Worm (Caenorhabditis elegans) whole organism, L3 larva: Measurements from ENCODE around the gene H04M03.3.

Experiments
- R02D3.7 ChIP-seq: fragments of 150-350 bp; optimal IDR thresholded peaks from 2 replicates; lab custom pipeline; 2014; ENCODE audit warnings: missing biosample characterization, missing genetic modification characterization
- ZK546.5 ChIP-seq: sonication (generic microtip); optimal IDR thresholded peaks from 2 replicates; lab custom pipeline; 2017; ENCODE audit warnings: missing biosample characterization, missing genetic modification characterization
- aly-2 ChIP-seq: fragments of 150-350 bp; optimal IDR thresholded peaks from 2 replicates; lab custom pipeline; 2014; ENCODE audit warnings: missing biosample characterization, missing genetic modification characterization
- ama-1 ChIP-seq: fragments of 150-350 bp; optimal IDR thresholded peaks from 2 replicates; lab custom pipeline; 2018
- ceh-16 ChIP-seq: sonication (generic microtip); optimal IDR thresholded peaks from 2 replicates; lab custom pipeline; 2017; ENCODE audit warnings: missing biosample characterization, missing genetic modification characterization
- ceh-28 ChIP-seq: fragments of 150-350 bp; optimal IDR thresholded peaks from 2 replicates; lab custom pipeline; 2014; ENCODE audit warnings: missing biosample characterization, missing genetic modification reagents, missing genetic modification characterization
- ceh-82 ChIP-seq: fragments of 150-350 bp; optimal IDR thresholded peaks from 2 replicates; lab custom pipeline; 2014; ENCODE audit warnings: missing biosample characterization, missing genetic modification characterization
- ceh-9 ChIP-seq: sonication (generic microtip); optimal IDR thresholded peaks from 2 replicates; lab custom pipeline; 2018; ENCODE audit warnings: missing biosample characterization, missing genetic modification characterization
- egl-27 ChIP-seq: sonication (generic microtip); optimal IDR thresholded peaks from 4 replicates; lab custom pipeline; 2017; ENCODE audit warnings: missing biosample characterization, missing genetic modification reagents, missing genetic modification characterization
- egl-5 ChIP-seq: fragments of 150-350 bp; optimal IDR thresholded peaks from 2 replicates; lab custom pipeline; 2017; ENCODE audit warnings: missing biosample characterization, missing genetic modification reagents, missing genetic modification characterization, inconsistent platforms
- elt-1 ChIP-seq: fragments of 150-350 bp; optimal IDR thresholded peaks from 2 replicates; lab custom pipeline; 2014; ENCODE audit warnings: missing biosample characterization, missing genetic modification characterization
- elt-2 ChIP-seq: sonication (generic microtip); optimal IDR thresholded peaks from 2 replicates; lab custom pipeline; 2016; ENCODE audit warnings: missing genetic modification reagents, mild to moderate bottlenecking, missing genetic modification characterization, missing compliant biosample characterization
- eor-1 ChIP-seq, 2 experiments: fragments of 150-350 bp; optimal IDR thresholded peaks; 2 replicates each; lab custom pipeline; 2014 to 2018; ENCODE audit warnings: missing biosample characterization in 2 of 2, missing genetic modification characterization in 2 of 2
- fkh-10 ChIP-seq: sonication (generic microtip); optimal IDR thresholded peaks from 2 replicates; lab custom pipeline; 2017; ENCODE audit warnings: missing biosample characterization, missing genetic modification reagents, missing genetic modification characterization
- fkh-2 ChIP-seq: fragments of 150-350 bp; optimal IDR thresholded peaks from 2 replicates; lab custom pipeline; 2014; ENCODE audit warnings: missing biosample characterization, missing genetic modification reagents, missing genetic modification characterization
- fos-1 ChIP-seq: fragments of 150-350 bp; optimal IDR thresholded peaks from 2 replicates; lab custom pipeline; 2014; ENCODE audit warnings: missing biosample characterization, missing genetic modification characterization
- lin-15B ChIP-seq: fragments of 150-350 bp; optimal IDR thresholded peaks from 2 replicates; lab custom pipeline; 2014; ENCODE audit warnings: missing biosample characterization, missing genetic modification characterization
- lin-39 ChIP-seq: fragments of 150-350 bp; optimal IDR thresholded peaks from 2 replicates; lab custom pipeline; 2018; ENCODE audit warnings: missing biosample characterization, missing genetic modification reagents, missing genetic modification characterization
- nfya-1 ChIP-seq: sonication (generic microtip); optimal IDR thresholded peaks from 2 replicates; lab custom pipeline; 2017; ENCODE audit warnings: missing genetic modification characterization, mild to moderate bottlenecking, missing compliant biosample characterization, antibody characterized with exemption, moderate library complexity; ENCODE audit not compliant: insufficient read depth
- nhr-23 ChIP-seq: fragments of 150-350 bp; optimal IDR thresholded peaks from 2 replicates; lab custom pipeline; 2014; ENCODE audit warnings: missing biosample characterization, missing genetic modification reagents, missing genetic modification characterization
- nhr-237 ChIP-seq: fragments of 150-350 bp; optimal IDR thresholded peaks from 2 replicates; lab custom pipeline; 2014; ENCODE audit warnings: missing biosample characterization, missing genetic modification characterization
- nhr-25 ChIP-seq: sonication (generic microtip); optimal IDR thresholded peaks from 2 replicates; lab custom pipeline; 2017; ENCODE audit warnings: missing biosample characterization, missing genetic modification characterization
- nhr-28 ChIP-seq: fragments of 150-350 bp; optimal IDR thresholded peaks from 2 replicates; lab custom pipeline; 2014; ENCODE audit warnings: missing biosample characterization, missing genetic modification characterization
- nhr-43 ChIP-seq: sonication (generic microtip); optimal IDR thresholded peaks from 2 replicates; lab custom pipeline; 2016; ENCODE audit warnings: mild to moderate bottlenecking, missing genetic modification characterization, missing compliant biosample characterization; ENCODE audit not compliant: poor library complexity, severe bottlenecking
- nhr-67 ChIP-seq: fragments of 150-350 bp; optimal IDR thresholded peaks from 2 replicates; lab custom pipeline; 2014; ENCODE audit warnings: missing biosample characterization, missing genetic modification characterization
- nhr-76 ChIP-seq: fragments of 150-350 bp; sonication (generic microtip); optimal IDR thresholded peaks from 5 replicates; lab custom pipeline; 2014; ENCODE audit warnings: missing biosample characterization, missing genetic modification characterization
- nhr-77 ChIP-seq: fragments of 150-350 bp; optimal IDR thresholded peaks from 2 replicates; lab custom pipeline; 2014; ENCODE audit warnings: missing biosample characterization, missing genetic modification characterization
- pqm-1 ChIP-seq: fragments of 150-350 bp; optimal IDR thresholded peaks from 2 replicates; lab custom pipeline; 2017; ENCODE audit warnings: missing biosample characterization, missing genetic modification characterization, inconsistent platforms
- sea-2 ChIP-seq: fragments of 150-350 bp; sonication (generic microtip); optimal IDR thresholded peaks from 4 replicates; lab custom pipeline; 2014; ENCODE audit warnings: missing biosample characterization, missing genetic modification reagents, missing genetic modification characterization
- skn-1 ChIP-seq: fragments of 150-350 bp; optimal IDR thresholded peaks from 2 replicates; lab custom pipeline; 2014; ENCODE audit warnings: missing biosample characterization, missing genetic modification characterization
- snpc-4 ChIP-seq: fragments of 150-350 bp; optimal IDR thresholded peaks from 2 replicates; lab custom pipeline; 2014; ENCODE audit warnings: missing biosample characterization, missing genetic modification characterization
- tbx-2 ChIP-seq: sonication (generic microtip); optimal IDR thresholded peaks from 2 replicates; lab custom pipeline; 2016; ENCODE audit warnings: mild to moderate bottlenecking, missing genetic modification characterization, missing compliant biosample characterization
- unc-39 ChIP-seq: sonication (generic microtip); optimal IDR thresholded peaks from 4 replicates; lab custom pipeline; 2017; ENCODE audit warnings: missing biosample characterization, missing genetic modification characterization
- unc-62 ChIP-seq: fragments of 150-350 bp; sonication (generic microtip); optimal IDR thresholded peaks from 4 replicates; lab custom pipeline; 2014; ENCODE audit warnings: missing biosample characterization, missing genetic modification reagents, missing genetic modification characterization
- zag-1 ChIP-seq: fragments of 150-350 bp; optimal IDR thresholded peaks from 2 replicates; lab custom pipeline; 2014; ENCODE audit warnings: missing biosample characterization, missing genetic modification characterization
- ztf-4 ChIP-seq: fragments of 150-350 bp; optimal IDR thresholded peaks from 2 replicates; lab custom pipeline; 2014; ENCODE audit warnings: missing biosample characterization, missing genetic modification characterization

The H04M03.3 gene

ce11 chrIV:5860762-5861161 is 30.6 kb upstream of the H04M03.3 start:
- TF ChIP-seq sea-2 (GFP tag; lab: Kevin White, UChicago) (no peak), ztf-4 (tag; lab: Kevin White, UChicago) (no peak), nhr-237 (tag; lab: Kevin White, UChicago) (no peak), nhr-67 (tag; lab: Kevin White, UChicago) (no peak), R02D3.7 (tag; lab: Kevin White, UChicago) (no peak), nhr-25 (tag; lab: Kevin White, UChicago) (no peak), unc-62 (no peak), fkh-2 (tag; lab: Kevin White, UChicago) (no peak), ceh-16 (tag; lab: Kevin White, UChicago) (no peak), elt-2 (tag; lab: Kevin White, UChicago) (no peak), ama-1 (no peak), elt-1 (tag; lab: Kevin White, UChicago) (no peak), unc-39 (no peak), fkh-10 (GFP tag; lab: Kevin White, UChicago) (no peak), egl-27 (tag; lab: Kevin White, UChicago) (no peak), skn-1 (tag; lab: Kevin White, UChicago) (no peak), ZK546.5 (tag; lab: Kevin White, UChicago) (no peak)
- TF ChIP-seq, all 47 proteins: peak for 0

ce11 chrIV:5865818-5866217 is 25.5 kb upstream of the H04M03.3 start, which contains the start of gene spe-27:
TSS of gene spe-27 (minus strand) at chrIV:5865918.
- TF ChIP-seq ceh-82: no peak
- no peak for TF ChIP-seq R02D3.7 (tag; lab: Kevin White, UChicago)
- TF ChIP-seq nhr-28 (tag; lab: Kevin White, UChicago): no peak
- no peak for TF ChIP-seq nhr-43 (tag; lab: Kevin White, UChicago)
- TF ChIP-seq ceh-9 (tag; lab: Kevin White, UChicago): no peak
- TF ChIP-seq elt-1 (tag; lab: Kevin White, UChicago): no peak
- TF ChIP-seq ceh-28 (tag; lab: Kevin White, UChicago): no peak
- TF ChIP-seq eor-1 (tag; optimal IDR thresholded peaks at IDR 0.05; lab: Kevin White, UChicago): no peak
- no peak for TF ChIP-seq sea-2 (GFP tag; lab: Kevin White, UChicago)
- TF ChIP-seq fos-1 (tag; lab: Kevin White, UChicago): no peak
- no peak for TF ChIP-seq elt-2 (tag; lab: Kevin White, UChicago)
- TF ChIP-seq ZK546.5 (tag; lab: Kevin White, UChicago): no peak
- TF ChIP-seq snpc-4 (tag; lab: Kevin White, UChicago): no peak
- TF ChIP-seq egl-27 (tag; lab: Kevin White, UChicago): no peak
- TF ChIP-seq ceh-16 (tag; lab: Kevin White, UChicago): no peak
- TF ChIP-seq fkh-10 (GFP tag; lab: Kevin White, UChicago): no peak
- TF ChIP-seq unc-62: no peak
- TF ChIP-seq nhr-25 (tag; lab: Kevin White, UChicago): no peak

ce11 chrIV:5867189-5867588 is 24.2 kb upstream of the H04M03.3 start, which contains the start of gene C06E7.88:
TSS of gene C06E7.88 (minus strand) at chrIV:5867289.
- no peak for TF ChIP-seq pqm-1
- TF ChIP-seq skn-1 (tag; lab: Kevin White, UChicago): no peak
- no peak for TF ChIP-seq lin-15B (tag; lab: Kevin White, UChicago)
- no peak for TF ChIP-seq R02D3.7 (tag; lab: Kevin White, UChicago)
- no peak for TF ChIP-seq zag-1
- TF ChIP-seq egl-5 (tag; lab: Kevin White, UChicago): no peak
- no peak for TF ChIP-seq fkh-2 (tag; lab: Kevin White, UChicago)
- TF ChIP-seq nhr-237 (tag; lab: Kevin White, UChicago): no peak
- TF ChIP-seq aly-2: no peak
- no peak for TF ChIP-seq nhr-76 (tag; lab: Kevin White, UChicago)
- no peak for TF ChIP-seq tbx-2 (tag; lab: Kevin White, UChicago)
- TF ChIP-seq nhr-23 (tag; lab: Kevin White, UChicago): no peak

- TF ChIP-seq ceh-9 (tag; lab: Kevin White, UChicago) (no peak), unc-39 (no peak), snpc-4 (tag; lab: Kevin White, UChicago) (no peak), fkh-10 (GFP tag; lab: Kevin White, UChicago) (no peak), R02D3.7 (tag; lab: Kevin White, UChicago) (no peak), nfya-1 (no peak), nhr-77 (tag; lab: Kevin White, UChicago) (no peak), lin-39 (tag; lab: Kevin White, UChicago) (no peak), lin-15B (tag; lab: Kevin White, UChicago) (no peak), ceh-82 (no peak), fos-1 (tag; lab: Kevin White, UChicago) (no peak), ztf-4 (tag; lab: Kevin White, UChicago) (no peak)
These were observed 22.0 kb upstream of the H04M03.3 start for ce11 chrIV:5869354-5869753.
